Worm (Caenorhabditis elegans): ENCODE measurements around the gene K11H3.8.

Gene K11H3.8

ce11 chrIII:9871032-9871431 is 36.0 kb downstream of the K11H3.8 start, which contains the start of gene ZK757.1:
Gene ZK757.1, minus strand, starts transcription at chrIII:9871132.
- no peak for TF ChIP-seq nhr-28 (tag; optimal IDR thresholded peaks at IDR 0.05)
- TF ChIP-seq egl-27 (tag; optimal IDR thresholded peaks at IDR 0.05) = no peak
- TF ChIP-seq unc-39 (tag; optimal IDR thresholded peaks at IDR 0.05) = no peak
- no peak for TF ChIP-seq aly-2 (tag; optimal IDR thresholded peaks at IDR 0.05)
- no peak for TF ChIP-seq nhr-237 (tag; optimal IDR thresholded peaks at IDR 0.05)
- TF ChIP-seq daf-12 (tag; optimal IDR thresholded peaks at IDR 0.05) = no peak
- TF ChIP-seq ceh-9 (tag; optimal IDR thresholded peaks at IDR 0.05) = no peak
- no peak for TF ChIP-seq jun-1 (tag; optimal IDR thresholded peaks at IDR 0.05)
- no peak for TF ChIP-seq fkh-2 (tag; optimal IDR thresholded peaks at IDR 0.05)
- TF ChIP-seq nhr-67 (tag; optimal IDR thresholded peaks at IDR 0.05) = no peak
- TF ChIP-seq egl-5 (tag; optimal IDR thresholded peaks at IDR 0.05) = no peak
- no peak for TF ChIP-seq nfya-1 (tag; optimal IDR thresholded peaks at IDR 0.05; ENCODE audit: insufficient read depth)

ce11 chrIII:9874515-9874914 is 39.5 kb downstream of the K11H3.8 start:
- TF ChIP-seq daf-12 (tag; optimal IDR thresholded peaks at IDR 0.05) (no peak), nfya-1 (tag; optimal IDR thresholded peaks at IDR 0.05; ENCODE audit: insufficient read depth) (peak; percentile 85)

- TF ChIP-seq lsy-12 (tag; optimal IDR thresholded peaks at IDR 0.05) (no peak), unc-62 (GFP tag; optimal IDR thresholded peaks at IDR 0.05) (no peak), nhr-67 (tag; optimal IDR thresholded peaks at IDR 0.05) (no peak), R02D3.7 (tag; optimal IDR thresholded peaks at IDR 0.05) (no peak), snpc-4 (tag; optimal IDR thresholded peaks at IDR 0.05) (no peak), ztf-4 (tag; optimal IDR thresholded peaks at IDR 0.05) (no peak), nhr-237 (tag; optimal IDR thresholded peaks at IDR 0.05) (no peak), lin-39 (tag; optimal IDR thresholded peaks at IDR 0.05) (no peak), tbx-2 (tag; optimal IDR thresholded peaks at IDR 0.05) (no peak), nhr-43 (tag; optimal IDR thresholded peaks at IDR 0.05; ENCODE audit: poor library complexity, severe bottlenecking) (no peak), nhr-77 (tag; optimal IDR thresholded peaks at IDR 0.05) (no peak), fkh-2 (tag; optimal IDR thresholded peaks at IDR 0.05) (no peak), nhr-12 (tag; optimal IDR thresholded peaks at IDR 0.05) (no peak), lin-15B (tag; optimal IDR thresholded peaks at IDR 0.05) (no peak), hmg-11 (tag; optimal IDR thresholded peaks at IDR 0.05) (no peak), fkh-10 (GFP tag; optimal IDR thresholded peaks at IDR 0.05) (no peak), elt-2 (tag; optimal IDR thresholded peaks at IDR 0.05) (no peak), pqm-1 (tag; optimal IDR thresholded peaks at IDR 0.05) (no peak)
Measured at ce11 chrIII:9876951-9877350, 42.0 kb downstream of the K11H3.8 start, which contains the start of gene ZK757.10. Gene ZK757.10, plus strand, starts transcription at chrIII:9877251.

- TF ChIP-seq fos-1 (tag; optimal IDR thresholded peaks at IDR 0.05) = no peak
- TF ChIP-seq ceh-82 (tag; optimal IDR thresholded peaks at IDR 0.05) = no peak
- no peak for TF ChIP-seq ceh-28 (tag; optimal IDR thresholded peaks at IDR 0.05)
- TF ChIP-seq nhr-25 (tag; optimal IDR thresholded peaks at IDR 0.05) = no peak
- TF ChIP-seq nhr-12 (tag; optimal IDR thresholded peaks at IDR 0.05) = no peak
- TF ChIP-seq nhr-76 (tag; optimal IDR thresholded peaks at IDR 0.05) = no peak
- TF ChIP-seq lin-39 (tag; optimal IDR thresholded peaks at IDR 0.05) = no peak
- no peak for TF ChIP-seq tbx-2 (tag; optimal IDR thresholded peaks at IDR 0.05)
- TF ChIP-seq ama-1 (optimal IDR thresholded peaks at IDR 0.05) = no peak
- TF ChIP-seq skn-1 (tag; optimal IDR thresholded peaks at IDR 0.05) = no peak
- TF ChIP-seq eor-1 (tag; optimal IDR thresholded peaks at IDR 0.05) = no peak
Measured at ce11 chrIII:9878828-9879227, 43.8 kb downstream of the K11H3.8 start, which contains the start of gene ZK757.2. Gene ZK757.2, minus strand, starts transcription at chrIII:9878928.

DNA sequence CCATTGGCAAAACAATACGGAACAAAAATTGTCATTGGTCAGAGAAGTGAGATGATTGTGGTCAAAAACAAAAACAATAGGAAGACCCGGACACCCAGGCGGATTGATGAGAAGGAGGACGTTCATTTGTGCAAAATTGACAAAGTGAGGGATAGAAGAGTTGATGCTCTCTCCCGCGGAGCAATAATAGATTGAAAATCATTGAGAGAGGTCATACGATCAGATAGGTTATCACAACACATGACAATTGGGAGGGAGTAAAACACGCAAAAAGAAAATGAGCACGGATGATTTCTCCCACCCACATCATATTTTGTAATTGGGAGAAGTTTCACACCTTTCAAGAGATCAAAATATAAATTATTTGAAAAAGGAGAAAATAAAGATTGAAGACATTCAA is 50.6 kb downstream of the K11H3.8 start:
- peak; percentile 32 for TF ChIP-seq egl-5 (tag; optimal IDR thresholded peaks at IDR 0.05)
- TF ChIP-seq skn-1 (tag; optimal IDR thresholded peaks at IDR 0.05) = no peak

DNA sequence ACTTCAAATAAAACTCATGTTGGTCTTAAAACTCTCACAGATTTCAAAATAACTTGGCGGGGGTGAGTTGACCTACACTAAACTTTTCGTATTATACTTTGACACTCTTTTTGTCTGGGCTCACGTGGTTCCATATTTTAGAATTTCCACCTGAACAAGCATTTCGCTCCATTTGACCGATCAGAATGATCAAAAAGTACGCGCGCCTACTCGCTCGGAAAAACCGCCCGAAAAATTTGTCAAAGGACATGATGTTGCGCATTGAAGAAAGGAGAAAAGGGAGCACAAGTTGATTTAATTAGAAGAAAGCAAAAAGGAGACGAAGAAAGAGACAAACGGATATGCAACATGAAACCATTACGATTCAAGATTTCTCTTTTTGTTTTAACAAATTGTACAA is 51.3 kb downstream of the K11H3.8 start:
- TF ChIP-seq nhr-12 (tag; optimal IDR thresholded peaks at IDR 0.05) (no peak), nhr-77 (tag; optimal IDR thresholded peaks at IDR 0.05) (no peak), sea-2 (GFP tag; optimal IDR thresholded peaks at IDR 0.05) (no peak), fkh-10 (GFP tag; optimal IDR thresholded peaks at IDR 0.05) (peak; percentile 36)
